Worm (Caenorhabditis elegans): Measurements from ENCODE around the gene F59C12.3.

DNA sequence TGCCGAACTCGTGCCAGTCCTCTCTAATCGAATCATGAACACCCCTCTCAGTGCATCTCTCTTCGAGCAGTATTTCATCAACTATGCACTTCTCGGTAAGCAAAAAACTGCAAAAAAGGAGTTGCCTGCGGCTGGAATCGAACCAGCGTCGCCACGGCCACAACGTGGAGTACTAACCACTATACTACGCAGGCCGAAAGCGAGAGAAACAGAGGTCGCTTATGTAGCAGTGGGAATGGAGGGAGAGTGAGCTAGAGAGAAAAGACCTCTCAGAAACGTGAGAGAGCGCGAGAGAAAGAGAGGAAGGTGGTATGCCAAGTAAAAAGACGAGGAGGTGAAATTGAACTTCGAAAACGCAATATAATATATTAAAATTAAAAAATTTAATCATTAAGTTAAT is 25.4 kb upstream of the F59C12.3 start:
- TF ChIP-seq F13C5.2 (tag; optimal IDR thresholded peaks at IDR 0.05) (peak; percentile 97), ama-1 (optimal IDR thresholded peaks at IDR 0.05) (no peak)

All from whole organism, early embryonic.